Fruit fly (Drosophila melanogaster) whole organism: ENCODE results near the gene CG5254.

Source experiments
- CG8478 ChIP-seq: fragments of >200 bp; optimal IDR thresholded peaks from 2 replicates; lab custom pipeline; 2018; ENCODE audit warnings: inconsistent platforms
- Dll ChIP-seq: fragments of >200 bp; optimal IDR thresholded peaks from 2 replicates; lab custom pipeline; 2017
- EcR ChIP-seq, 2 experiments: fragments of >200 bp; optimal IDR thresholded peaks; 2 replicates each; lab custom pipeline; 2017; ENCODE audit warnings: missing biosample characterization in 2 of 2, missing genetic modification characterization in 2 of 2, missing genetic modification reagents in 2 of 2
- pan ChIP-seq: fragments of >200 bp; optimal IDR thresholded peaks from 2 replicates; lab custom pipeline; 2017
- psq ChIP-seq: fragments of >200 bp; optimal IDR thresholded peaks from 2 replicates; lab custom pipeline; 2017
- usp ChIP-seq: fragments of >200 bp; optimal IDR thresholded peaks from 2 replicates; lab custom pipeline; 2017; ENCODE audit warnings: missing biosample characterization, missing genetic modification characterization, mixed read lengths

Gene CG5254

dm6 chrX:755642-756332 lies 5.6 kb downstream of the CG5254 start:
- TF ChIP-seq pan (lab: Kevin White, UChicago) (no peak), usp (no peak), CG8478 (no peak), EcR (GFP tag; optimal IDR thresholded peaks at IDR 0.05; lab: Kevin White, UChicago) (peak in 1 of 2 experiments; percentile 73)

- TF ChIP-seq psq (lab: Kevin White, UChicago), result no peak
These were observed 6.7 kb downstream of the CG5254 start for dm6 chrX:756856-757255.

dm6 chrX:758892-759621 lies 8.9 kb downstream of the CG5254 start, which contains the start of gene CG5273:
Gene CG5273, plus strand, starts transcription at chrX:759594.
- TF ChIP-seq EcR (GFP tag; optimal IDR thresholded peaks at IDR 0.05; lab: Kevin White, UChicago) (no peak), psq (lab: Kevin White, UChicago) (no peak), pan (lab: Kevin White, UChicago) (no peak), Dll (no peak), CG8478 (no peak), usp (no peak)

dm6 chrX:762047-762446 lies 11.9 kb downstream of the CG5254 start:
- TF ChIP-seq CG8478 (no peak), pan (lab: Kevin White, UChicago) (no peak), EcR (GFP tag; optimal IDR thresholded peaks at IDR 0.05; lab: Kevin White, UChicago) (no peak), usp (no peak)

- no peak for TF ChIP-seq EcR (GFP tag; optimal IDR thresholded peaks at IDR 0.05; lab: Kevin White, UChicago)
- TF ChIP-seq Dll, result no peak
- TF ChIP-seq psq (lab: Kevin White, UChicago), result no peak
- no peak for TF ChIP-seq CG8478
- no peak for TF ChIP-seq pan (lab: Kevin White, UChicago)
- no peak for TF ChIP-seq usp
These were observed 14.9 kb downstream of the CG5254 start, which contains the start of gene RpL22 for dm6 chrX:765039-765508. Gene RpL22, minus strand, starts transcription at chrX:765130.

dm6 chrX:766094-766493 lies 15.9 kb downstream of the CG5254 start:
- no peak for TF ChIP-seq Dll
- no peak for TF ChIP-seq psq (lab: Kevin White, UChicago)
- TF ChIP-seq usp, result no peak
- TF ChIP-seq CG8478, result no peak
- TF ChIP-seq pan (lab: Kevin White, UChicago), result no peak
- TF ChIP-seq EcR (GFP tag; optimal IDR thresholded peaks at IDR 0.05; lab: Kevin White, UChicago), result no peak

dm6 chrX:767928-768327 lies 17.8 kb downstream of the CG5254 start:
- no peak for TF ChIP-seq psq (lab: Kevin White, UChicago)
- no peak for TF ChIP-seq Dll
- no peak for TF ChIP-seq EcR (GFP tag; optimal IDR thresholded peaks at IDR 0.05; lab: Kevin White, UChicago)
- TF ChIP-seq usp, result no peak
- no peak for TF ChIP-seq pan (lab: Kevin White, UChicago)
- TF ChIP-seq CG8478, result no peak

dm6 chrX:768480-769123 lies 18.5 kb downstream of the CG5254 start:
- TF ChIP-seq usp (no peak), EcR (GFP tag; optimal IDR thresholded peaks at IDR 0.05; lab: Kevin White, UChicago) (no peak), CG8478 (no peak), pan (lab: Kevin White, UChicago) (no peak)

dm6 chrX:769639-770124 lies 19.5 kb downstream of the CG5254 start, which contains the start of gene fz3:
Gene fz3, plus strand, starts transcription at chrX:769945.
- no peak for TF ChIP-seq psq (lab: Kevin White, UChicago)
- no peak for TF ChIP-seq CG8478

- no peak for TF ChIP-seq EcR (GFP tag; optimal IDR thresholded peaks at IDR 0.05; lab: Kevin White, UChicago)
- TF ChIP-seq Dll, result no peak
- TF ChIP-seq CG8478, result no peak
- TF ChIP-seq psq (lab: Kevin White, UChicago), result no peak
- no peak for TF ChIP-seq pan (lab: Kevin White, UChicago)
- TF ChIP-seq usp, result no peak
These were observed 21.4 kb downstream of the CG5254 start for dm6 chrX:771431-772064.

dm6 chrX:772305-772986 lies 22.3 kb downstream of the CG5254 start:
- TF ChIP-seq CG8478 (no peak), pan (lab: Kevin White, UChicago) (no peak), psq (lab: Kevin White, UChicago) (no peak), Dll (no peak)

- TF ChIP-seq usp (no peak), pan (lab: Kevin White, UChicago) (no peak), psq (lab: Kevin White, UChicago) (no peak), CG8478 (no peak), EcR (GFP tag; optimal IDR thresholded peaks at IDR 0.05; lab: Kevin White, UChicago) (no peak), Dll (no peak)
These were observed 24.1 kb downstream of the CG5254 start for dm6 chrX:774160-774700.
